Fruit fly (Drosophila melanogaster) whole organism, embryonic: ENCODE measurements around the gene scpr-A.

Experiments
- Aef1 ChIP-seq: fragments of 200-800 bp; sonication (Bioruptor generic); IDR thresholded peaks from 3 replicates; pipeline ENCODE4 v1.3.6; 2022; ENCODE audit warnings: missing biosample characterization, missing genetic modification characterization
- B-H2 ChIP-seq: fragments of 200-800 bp; sonication (Bioruptor generic); optimal IDR thresholded peaks from 2 replicates; lab custom pipeline; 2018; ENCODE audit warnings: missing biosample characterization, mild to moderate bottlenecking, missing genetic modification characterization
- CG10267 ChIP-seq: fragments of 200-800 bp; sonication (Bioruptor generic); optimal IDR thresholded peaks from 2 replicates; lab custom pipeline; 2018; ENCODE audit warnings: missing biosample characterization, mild to moderate bottlenecking, missing genetic modification characterization, moderate library complexity
- CG10431 ChIP-seq: fragments of 200-800 bp; sonication (Bioruptor generic); optimal IDR thresholded peaks from 3 replicates; lab custom pipeline; 2018; ENCODE audit warnings: missing biosample characterization, mild to moderate bottlenecking, missing genetic modification characterization
- CG12219 ChIP-seq: fragments of 200-800 bp; sonication (Bioruptor generic); optimal IDR thresholded peaks from 3 replicates; lab custom pipeline; 2018; ENCODE audit warnings: missing biosample characterization, mild to moderate bottlenecking, missing genetic modification characterization
- CG15601 ChIP-seq: fragments of 200-800 bp; sonication (Bioruptor generic); optimal IDR thresholded peaks from 3 replicates; lab custom pipeline; 2019; ENCODE audit warnings: missing biosample characterization, mild to moderate bottlenecking, missing genetic modification characterization, moderate library complexity
- CG16863 ChIP-seq: fragments of 200-800 bp; sonication (Bioruptor generic); optimal IDR thresholded peaks from 3 replicates; lab custom pipeline; 2016; ENCODE audit warnings: missing biosample characterization, missing genetic modification characterization
- CG17328 ChIP-seq: fragments of 200-800 bp; sonication (Bioruptor generic); IDR thresholded peaks from 2 replicates; pipeline ENCODE4 v1.3.6; 2022; ENCODE audit warnings: missing biosample characterization, missing genetic modification characterization
- CG17361 ChIP-seq: fragments of 200-800 bp; sonication (Bioruptor generic); IDR thresholded peaks from 3 replicates; pipeline ENCODE4 v1.3.6; 2022; ENCODE audit warnings: missing biosample characterization, missing genetic modification characterization
- CG2116 ChIP-seq: fragments of 200-800 bp; sonication (Bioruptor generic); optimal IDR thresholded peaks from 3 replicates; lab custom pipeline; 2018; ENCODE audit warnings: missing biosample characterization, mild to moderate bottlenecking, missing genetic modification characterization
- CG2199 ChIP-seq: fragments of 200-800 bp; sonication (Bioruptor generic); IDR thresholded peaks from 3 replicates; pipeline ENCODE4 v1.3.6; 2022; ENCODE audit warnings: missing biosample characterization, missing genetic modification characterization
- CG2678 ChIP-seq: fragments of 200-800 bp; sonication (Bioruptor generic); optimal IDR thresholded peaks from 3 replicates; lab custom pipeline; 2019; ENCODE audit warnings: missing biosample characterization, mild to moderate bottlenecking, missing genetic modification characterization, moderate library complexity
- CG2889 ChIP-seq: fragments of 200-800 bp; sonication (Bioruptor generic); IDR thresholded peaks from 3 replicates; pipeline ENCODE4 v1.3.6; 2022; ENCODE audit warnings: missing biosample characterization, missing genetic modification characterization
- CG31224 ChIP-seq: fragments of 200-800 bp; sonication (Bioruptor generic); IDR thresholded peaks from 2 replicates; pipeline ENCODE4 v1.3.6; 2022; ENCODE audit warnings: missing biosample characterization, missing genetic modification characterization
- CG31388 ChIP-seq: fragments of 200-800 bp; sonication (Bioruptor generic); optimal IDR thresholded peaks from 2 replicates; lab custom pipeline; 2016; ENCODE audit warnings: missing biosample characterization, missing genetic modification characterization
- CG32772 ChIP-seq: fragments of 200-800 bp; sonication (Bioruptor generic); IDR thresholded peaks from 2 replicates; pipeline ENCODE4 v1.3.6; 2022; ENCODE audit warnings: missing biosample characterization, missing genetic modification characterization
- CG3838 ChIP-seq: fragments of 200-800 bp; sonication (Bioruptor generic); optimal IDR thresholded peaks from 3 replicates; lab custom pipeline; 2016; ENCODE audit warnings: missing biosample characterization, missing genetic modification characterization
- CG5953 ChIP-seq: fragments of 200-800 bp; sonication (Bioruptor generic); IDR thresholded peaks from 2 replicates; pipeline ENCODE4 v1.3.6; 2022; ENCODE audit warnings: missing biosample characterization, missing genetic modification characterization
- CG6765 ChIP-seq: fragments of 200-800 bp; sonication (Bioruptor generic); optimal IDR thresholded peaks from 3 replicates; lab custom pipeline; 2017; ENCODE audit warnings: missing biosample characterization, mild to moderate bottlenecking, missing genetic modification characterization
- CG7372 ChIP-seq: fragments of 200-800 bp; sonication (Bioruptor generic); IDR thresholded peaks from 2 replicates; pipeline ENCODE4 v1.3.6; 2022; ENCODE audit warnings: missing biosample characterization, missing genetic modification characterization
- CG7745 ChIP-seq: fragments of 200-800 bp; sonication (Bioruptor generic); optimal IDR thresholded peaks from 2 replicates; lab custom pipeline; 2018; ENCODE audit warnings: missing biosample characterization, mild to moderate bottlenecking, missing genetic modification characterization, moderate library complexity
- CG7839 ChIP-seq: fragments of 200-800 bp; sonication (Bioruptor generic); optimal IDR thresholded peaks from 3 replicates; lab custom pipeline; 2018; ENCODE audit warnings: missing biosample characterization, mild to moderate bottlenecking, missing genetic modification characterization, moderate library complexity
- CG8944 ChIP-seq: fragments of 200-800 bp; sonication (Bioruptor generic); optimal IDR thresholded peaks from 3 replicates; lab custom pipeline; 2016; ENCODE audit warnings: missing biosample characterization, missing genetic modification characterization
- CkIIα-i1 ChIP-seq: fragments of 200-800 bp; sonication (Bioruptor generic); IDR thresholded peaks from 2 replicates; pipeline ENCODE4 v1.3.6; 2022; ENCODE audit warnings: missing biosample characterization, missing genetic modification characterization
- Dp ChIP-seq: fragments of 200-800 bp; sonication (Bioruptor generic); optimal IDR thresholded peaks from 2 replicates; lab custom pipeline; 2018; ENCODE audit warnings: missing biosample characterization, mild to moderate bottlenecking, missing genetic modification characterization, moderate library complexity
- Eip74EF ChIP-seq, 2 experiments: fragments of 200-800 bp in 1 of 2; fragments of >200 bp in 1 of 2; sonication (Bioruptor generic) in 1 of 2; optimal IDR thresholded peaks; 2 replicates each; lab custom pipeline; 2017 to 2019; ENCODE audit warnings: missing biosample characterization in 2 of 2, missing genetic modification characterization in 2 of 2, mild to moderate bottlenecking in 1 of 2, moderate library complexity in 1 of 2
- Ets97D ChIP-seq: fragments of 200-800 bp; sonication (Bioruptor generic); optimal IDR thresholded peaks from 3 replicates; lab custom pipeline; 2016; ENCODE audit warnings: missing biosample characterization, missing genetic modification characterization
- GATAe ChIP-seq: fragments of 200-800 bp; sonication (Bioruptor generic); conservative IDR thresholded peaks from 2 replicates; pipeline ENCODE4 v1.3.6; 2022; ENCODE audit warnings: missing biosample characterization, missing genetic modification characterization
- HLHmδ ChIP-seq: fragments of 200-800 bp; sonication (Bioruptor generic); optimal IDR thresholded peaks from 2 replicates; lab custom pipeline; 2018; ENCODE audit warnings: missing biosample characterization, mild to moderate bottlenecking, missing genetic modification characterization, moderate library complexity
- Hand ChIP-seq: fragments of 200-800 bp; sonication (Bioruptor generic); optimal IDR thresholded peaks from 2 replicates; lab custom pipeline; 2017; ENCODE audit warnings: mild to moderate bottlenecking, missing biosample characterization, missing genetic modification reagents, missing genetic modification characterization
- Hr3 ChIP-seq: fragments of 200-800 bp; sonication (Bioruptor generic); optimal IDR thresholded peaks from 3 replicates; lab custom pipeline; 2016; ENCODE audit warnings: missing biosample characterization, missing genetic modification characterization
- MTF-1 ChIP-seq: fragments of 200-800 bp; sonication (Bioruptor generic); optimal IDR thresholded peaks from 2 replicates; lab custom pipeline; 2018; ENCODE audit warnings: missing biosample characterization, mild to moderate bottlenecking, missing genetic modification characterization, borderline replicate concordance
- NFAT ChIP-seq: fragments of 200-800 bp; sonication (Bioruptor generic); IDR thresholded peaks from 2 replicates; pipeline ENCODE4 v1.3.6; 2022; ENCODE audit warnings: missing biosample characterization, missing genetic modification characterization
- Sox100B ChIP-seq: fragments of 200-800 bp; sonication (Bioruptor generic); optimal IDR thresholded peaks from 3 replicates; lab custom pipeline; 2018; ENCODE audit warnings: missing biosample characterization, mild to moderate bottlenecking, missing genetic modification characterization
- ap ChIP-seq: fragments of 200-800 bp; sonication (Bioruptor generic); IDR thresholded peaks from 2 replicates; pipeline ENCODE4 v1.3.6; 2022; ENCODE audit warnings: missing biosample characterization, missing genetic modification characterization
- bigmax ChIP-seq: fragments of 200-800 bp; sonication (Bioruptor generic); optimal IDR thresholded peaks from 2 replicates; lab custom pipeline; 2018; ENCODE audit warnings: missing biosample characterization, mild to moderate bottlenecking, missing genetic modification characterization
- caup ChIP-seq: fragments of 200-800 bp; sonication (Bioruptor generic); optimal IDR thresholded peaks from 3 replicates; lab custom pipeline; 2017; ENCODE audit warnings: missing biosample characterization, mild to moderate bottlenecking, missing genetic modification characterization, moderate library complexity; ENCODE audit not compliant: severe bottlenecking
- ftz-f1 ChIP-seq: fragments of 200-800 bp; sonication (Bioruptor generic); optimal IDR thresholded peaks from 2 replicates; lab custom pipeline; 2016; ENCODE audit warnings: missing biosample characterization, missing genetic modification characterization
- grn ChIP-seq: fragments of 200-800 bp; sonication (Bioruptor generic); optimal IDR thresholded peaks from 3 replicates; lab custom pipeline; 2017; ENCODE audit warnings: missing biosample characterization, missing genetic modification characterization
- ham ChIP-seq: fragments of 200-800 bp; sonication (Bioruptor generic); IDR thresholded peaks from 2 replicates; pipeline ENCODE4 v1.3.6; 2022; ENCODE audit warnings: missing biosample characterization, missing genetic modification characterization
- ken ChIP-seq: fragments of 200-800 bp; sonication (Bioruptor generic); IDR thresholded peaks from 3 replicates; pipeline ENCODE4 v1.3.6; 2022; ENCODE audit warnings: missing biosample characterization, missing genetic modification characterization
- mirr ChIP-seq: fragments of 200-800 bp; sonication (Bioruptor generic); optimal IDR thresholded peaks from 3 replicates; lab custom pipeline; 2018; ENCODE audit warnings: missing biosample characterization, mild to moderate bottlenecking, missing genetic modification characterization
- nerfin-2 ChIP-seq: fragments of 200-800 bp; sonication (Bioruptor generic); IDR thresholded peaks from 2 replicates; pipeline ENCODE4 v1.3.6; 2022; ENCODE audit warnings: missing biosample characterization, missing genetic modification characterization; ENCODE audit not compliant: partially characterized antibody
- odd ChIP-seq: fragments of 200-800 bp; sonication (Bioruptor generic); optimal IDR thresholded peaks from 2 replicates; lab custom pipeline; 2017; ENCODE audit warnings: missing biosample characterization, mild to moderate bottlenecking, missing genetic modification characterization
- org-1 ChIP-seq: fragments of 200-800 bp; sonication (Bioruptor generic); optimal IDR thresholded peaks from 2 replicates; lab custom pipeline; 2017; ENCODE audit warnings: missing biosample characterization, missing genetic modification characterization
- pfk ChIP-seq: fragments of 200-800 bp; sonication (Bioruptor generic); optimal IDR thresholded peaks from 2 replicates; lab custom pipeline; 2018; ENCODE audit warnings: missing biosample characterization, mild to moderate bottlenecking, missing genetic modification characterization, moderate library complexity
- phol ChIP-seq: fragments of 200-800 bp; sonication (Bioruptor generic); optimal IDR thresholded peaks from 3 replicates; lab custom pipeline; 2018; ENCODE audit warnings: missing biosample characterization, mild to moderate bottlenecking, missing genetic modification characterization, moderate library complexity
- sna ChIP-seq: fragments of 200-800 bp; sonication (Bioruptor generic); IDR thresholded peaks from 2 replicates; pipeline ENCODE4 v1.3.6; 2022; ENCODE audit warnings: missing biosample characterization, missing genetic modification characterization; ENCODE audit not compliant: partially characterized antibody
- stc ChIP-seq: fragments of 200-800 bp; sonication (Bioruptor generic); IDR thresholded peaks from 2 replicates; pipeline ENCODE4 v1.3.6; 2022; ENCODE audit warnings: missing biosample characterization, missing genetic modification characterization
- vfl ChIP-seq: fragments of 200-800 bp; sonication (Bioruptor generic); optimal IDR thresholded peaks from 2 replicates; lab custom pipeline; 2016; ENCODE audit warnings: missing biosample characterization, missing genetic modification characterization
- yki ChIP-seq: fragments of >200 bp; optimal IDR thresholded peaks from 3 replicates; lab custom pipeline; 2018

The scpr-A gene

dm6 chr3R:11269013-11269412 lies 28.0 kb downstream of the scpr-A start (continued):
- no peak for TF ChIP-seq CG17361
- TF ChIP-seq Ets97D (GFP tag; lab: Kevin White, UChicago): no peak
- no peak for TF ChIP-seq B-H2
- TF ChIP-seq CG16863: peak; percentile 53
- TF ChIP-seq CG5953: no peak; the same call in 1 of the 2 replicates
- no peak for TF ChIP-seq CG2199
- TF ChIP-seq odd (GFP tag; lab: Kevin White, UChicago): peak; percentile 79
- peak; percentile 89 for TF ChIP-seq CG7745 (tag; lab: Kevin White, UChicago)
- no peak for TF ChIP-seq mirr (GFP tag; lab: Kevin White, UChicago)
- no peak for TF ChIP-seq CG15601 (tag; lab: Kevin White, UChicago)
- TF ChIP-seq CkIIα-i1 (GFP tag; lab: Robert Waterston, UW): no peak
- TF ChIP-seq CG17328 (GFP tag; lab: Robert Waterston, UW): peak; percentile 73
- no peak for TF ChIP-seq sna (GFP tag; lab: Robert Waterston, UW)
- peak; percentile 88 for TF ChIP-seq MTF-1 (GFP tag; lab: Kevin White, UChicago)
- no peak for TF ChIP-seq Dp (GFP tag; lab: Kevin White, UChicago)
- no peak for TF ChIP-seq yki (lab: Kevin White, UChicago)
- peak; percentile 94 for TF ChIP-seq HLHmδ (GFP tag; lab: Kevin White, UChicago)
- TF ChIP-seq CG31224 (GFP tag; lab: Robert Waterston, UW): no peak
- no peak for TF ChIP-seq CG8944 (GFP tag; lab: Kevin White, UChicago)
- no peak for TF ChIP-seq grn (GFP tag; lab: Kevin White, UChicago)
- no peak for TF ChIP-seq CG7839 (tag; lab: Kevin White, UChicago)
- no peak for TF ChIP-seq CG7372 (GFP tag; lab: Robert Waterston, UW)
- TF ChIP-seq bigmax: no peak
- TF ChIP-seq CG2678 (tag; lab: Kevin White, UChicago): no peak
- TF ChIP-seq CG2889 (GFP tag; lab: Robert Waterston, UW): no peak
- no peak for TF ChIP-seq CG3838
- peak; percentile 86 for TF ChIP-seq CG10431 (GFP tag; lab: Kevin White, UChicago)
- TF ChIP-seq Sox100B (GFP tag; lab: Kevin White, UChicago): peak; percentile 72
- TF ChIP-seq pfk (GFP tag; lab: Kevin White, UChicago): peak; percentile 59
- TF ChIP-seq Eip74EF (GFP tag; optimal IDR thresholded peaks at IDR 0.05; lab: Kevin White, UChicago): no peak
- TF ChIP-seq org-1 (GFP tag; lab: Kevin White, UChicago): peak; percentile 27
- peak; percentile 48 for TF ChIP-seq phol (tag; lab: Kevin White, UChicago)
- TF ChIP-seq ap (GFP tag; lab: Robert Waterston, UW): no peak
- peak; percentile 15 for TF ChIP-seq CG31388 (GFP tag; lab: Kevin White, UChicago)
- peak; percentile 66 for TF ChIP-seq CG10267
- TF ChIP-seq vfl: no peak
- no peak for TF ChIP-seq stc (GFP tag; lab: Robert Waterston, UW)
- no peak for TF ChIP-seq Aef1 (GFP tag; lab: Robert Waterston, UW)
- TF ChIP-seq Hr3 (GFP tag; lab: Kevin White, UChicago): peak; percentile 45
- TF ChIP-seq caup (GFP tag; lab: Kevin White, UChicago): peak; percentile 82
- TF ChIP-seq CG32772 (GFP tag; lab: Robert Waterston, UW): no peak
- peak; percentile 84 for TF ChIP-seq CG12219
- peak; percentile 34; the same call in 1 of the 2 replicates for TF ChIP-seq NFAT (GFP tag; lab: Robert Waterston, UW)
- TF ChIP-seq CG2116 (GFP tag; lab: Kevin White, UChicago): peak; percentile 50
- peak; percentile 30; the same call in 1 of the 3 replicates for TF ChIP-seq ken (GFP tag; lab: Robert Waterston, UW)
- no peak for TF ChIP-seq nerfin-2
- TF ChIP-seq ftz-f1 (GFP tag; lab: Kevin White, UChicago): no peak
- TF ChIP-seq CG6765 (GFP tag; lab: Kevin White, UChicago): peak; percentile 77
- no peak for TF ChIP-seq GATAe (GFP tag; lab: Robert Waterston, UW)
- no peak for TF ChIP-seq ham
- peak; percentile 54 for TF ChIP-seq Hand
